Worm (Caenorhabditis elegans) whole organism, young adult: Measurements from ENCODE around the gene gcsh-1.

Source experiments
- F10E7.11 ChIP-seq: sonication (generic microtip); optimal IDR thresholded peaks from 2 replicates; lab custom pipeline; 2017; ENCODE audit warnings: mild to moderate bottlenecking, missing genetic modification characterization, moderate library complexity, missing compliant biosample characterization
- F22D6.2 ChIP-seq: sonication (generic microtip); optimal IDR thresholded peaks from 2 replicates; lab custom pipeline; 2016; ENCODE audit warnings: mild to moderate bottlenecking, missing genetic modification characterization, missing compliant biosample characterization
- F37B4.10 ChIP-seq: fragments of 200-800 bp; sonication (Bioruptor generic); IDR thresholded peaks from 2 replicates; pipeline ENCODE4 v1.3.6; 2022; ENCODE audit warnings: missing genetic modification characterization, missing compliant biosample characterization
- F39B2.1 ChIP-seq: fragments of 200-800 bp; sonication (Bioruptor generic); IDR thresholded peaks from 2 replicates; pipeline ENCODE4 v1.3.6; 2022; ENCODE audit warnings: missing genetic modification reagents, missing genetic modification characterization, missing compliant biosample characterization
- F55B11.4 ChIP-seq: sonication (generic microtip); optimal IDR thresholded peaks from 2 replicates; lab custom pipeline; 2016; ENCODE audit warnings: missing compliant biosample characterization, missing genetic modification characterization, borderline replicate concordance; ENCODE audit not compliant: insufficient read depth
- K12H6.12 ChIP-seq: fragments of 200-800 bp; sonication (Bioruptor generic); optimal IDR thresholded peaks from 2 replicates; lab custom pipeline; 2018; ENCODE audit warnings: mild to moderate bottlenecking, missing genetic modification characterization, missing compliant biosample characterization
- aptf-2 ChIP-seq: fragments of 200-800 bp; sonication (Bioruptor generic); conservative IDR thresholded peaks from 2 replicates; pipeline ENCODE4 v1.3.6; 2022; ENCODE audit warnings: missing genetic modification reagents, missing genetic modification characterization, missing compliant biosample characterization
- bed-2 ChIP-seq: fragments of 200-800 bp; sonication (Bioruptor generic); IDR thresholded peaks from 2 replicates; pipeline ENCODE4 v1.3.6; 2022; ENCODE audit warnings: missing genetic modification reagents, missing genetic modification characterization, missing compliant biosample characterization
- ccch-3 ChIP-seq: fragments of 200-800 bp; sonication (Bioruptor generic); optimal IDR thresholded peaks from 2 replicates; lab custom pipeline; 2018; ENCODE audit warnings: mild to moderate bottlenecking, missing genetic modification characterization, missing compliant biosample characterization
- dox-1 ChIP-seq: fragments of 200-800 bp; sonication (Bioruptor generic); IDR thresholded peaks from 2 replicates; pipeline ENCODE4 v1.3.6; 2022; ENCODE audit warnings: missing genetic modification reagents, missing genetic modification characterization, missing compliant biosample characterization
- dpff-1 ChIP-seq: sonication (generic microtip); optimal IDR thresholded peaks from 2 replicates; lab custom pipeline; 2017; ENCODE audit warnings: mild to moderate bottlenecking, missing genetic modification characterization, missing compliant biosample characterization
- ets-4 ChIP-seq: fragments of 200-800 bp; sonication (Bioruptor generic); optimal IDR thresholded peaks from 2 replicates; lab custom pipeline; 2018; ENCODE audit warnings: mild to moderate bottlenecking, missing genetic modification characterization, missing compliant biosample characterization
- fkh-3 ChIP-seq: sonication (generic microtip); optimal IDR thresholded peaks from 2 replicates; lab custom pipeline; 2016; ENCODE audit warnings: mild to moderate bottlenecking, missing genetic modification characterization, missing compliant biosample characterization
- gei-17 ChIP-seq: fragments of 200-800 bp; sonication (Bioruptor generic); optimal IDR thresholded peaks from 2 replicates; lab custom pipeline; 2018; ENCODE audit warnings: mild to moderate bottlenecking, missing genetic modification characterization, missing compliant biosample characterization
- him-1 ChIP-seq: sonication (generic microtip); optimal IDR thresholded peaks from 2 replicates; lab custom pipeline; 2016; ENCODE audit warnings: missing genotype, missing genetic modification reagents, missing genetic modification characterization, missing compliant biosample characterization
- lag-1 ChIP-seq: fragments of 200-800 bp; sonication (Bioruptor generic); IDR thresholded peaks from 2 replicates; pipeline ENCODE4 v1.3.6; 2022; ENCODE audit warnings: missing genetic modification reagents, missing genetic modification characterization, missing compliant biosample characterization
- let-607 ChIP-seq, 2 experiments: fragments of 200-800 bp in 1 of 2; sonication (Bioruptor generic) in 1 of 2; sonication (generic microtip) in 1 of 2; optimal IDR thresholded peaks; 2 replicates each; lab custom pipeline; 2016 to 2018; ENCODE audit warnings: mild to moderate bottlenecking in 2 of 2, missing compliant biosample characterization in 2 of 2, missing genetic modification characterization in 2 of 2, moderate library complexity in 2 of 2, missing genotype in 1 of 2
- lir-1 ChIP-seq: fragments of 200-800 bp; sonication (Bioruptor generic); conservative IDR thresholded peaks from 2 replicates; pipeline ENCODE4 v1.3.6; 2022; ENCODE audit warnings: missing genetic modification reagents, missing genetic modification characterization, missing compliant biosample characterization
- madf-10 ChIP-seq: sonication (generic microtip); optimal IDR thresholded peaks from 2 replicates; lab custom pipeline; 2016; ENCODE audit warnings: mild to moderate bottlenecking, missing genetic modification characterization, missing compliant biosample characterization
- madf-3 ChIP-seq: fragments of 200-800 bp; sonication (Bioruptor generic); IDR thresholded peaks from 2 replicates; pipeline ENCODE4 v1.3.6; 2022; ENCODE audit warnings: missing genetic modification reagents, missing genetic modification characterization, missing compliant biosample characterization
- nfya-1 ChIP-seq: sonication (generic microtip); optimal IDR thresholded peaks from 2 replicates; lab custom pipeline; 2017; ENCODE audit warnings: antibody characterized with exemption, missing compliant biosample characterization, missing genetic modification characterization, borderline replicate concordance; ENCODE audit not compliant: insufficient read depth
- nhr-179 ChIP-seq: sonication (generic microtip); optimal IDR thresholded peaks from 2 replicates; lab custom pipeline; 2016; ENCODE audit warnings: mild to moderate bottlenecking, missing genetic modification characterization, missing compliant biosample characterization
- nhr-80 ChIP-seq: sonication (generic microtip); optimal IDR thresholded peaks from 2 replicates; lab custom pipeline; 2016; ENCODE audit warnings: missing genetic modification characterization, missing compliant biosample characterization
- pha-4 ChIP-seq: fragments of 150-350 bp; sonication (generic microtip); optimal IDR thresholded peaks from 2 replicates; lab custom pipeline; 2014; ENCODE audit warnings: missing biosample characterization, missing genetic modification reagents, missing genetic modification characterization
- rec-8 ChIP-seq, 2 experiments: sonication (generic microtip); optimal IDR thresholded peaks; 2 replicates each; lab custom pipeline; 2016; ENCODE audit warnings: mild to moderate bottlenecking in 2 of 2, missing genetic modification characterization in 2 of 2, missing genetic modification reagents in 2 of 2, missing genotype in 2 of 2, missing biosample characterization in 1 of 2, missing compliant biosample characterization in 1 of 2, moderate library complexity in 1 of 2
- repo-1 ChIP-seq: sonication (generic microtip); optimal IDR thresholded peaks from 2 replicates; lab custom pipeline; 2017; ENCODE audit warnings: mild to moderate bottlenecking, missing genetic modification characterization, missing compliant biosample characterization
- snpc-4 ChIP-seq, 5 experiments: fragments of 150-350 bp in 1 of 5; sonication (generic microtip) in 4 of 5; optimal IDR thresholded peaks; 2 replicates each; lab custom pipeline; 2014 to 2018; ENCODE audit warnings: missing genetic modification characterization in 5 of 5, missing biosample characterization in 3 of 5, antibody characterized with exemption in 2 of 5, mild to moderate bottlenecking in 2 of 5, missing compliant biosample characterization in 2 of 5, missing genotype in 2 of 5, moderate library complexity in 2 of 5, missing genetic modification reagents in 1 of 5
- tbp1 ChIP-seq: fragments of 200-800 bp; sonication (Bioruptor generic); optimal IDR thresholded peaks from 2 replicates; lab custom pipeline; 2018; ENCODE audit warnings: mild to moderate bottlenecking, missing genetic modification characterization, missing compliant biosample characterization
- tlf-1 ChIP-seq: fragments of 200-800 bp; sonication (Bioruptor generic); optimal IDR thresholded peaks from 2 replicates; lab custom pipeline; 2018; ENCODE audit warnings: mild to moderate bottlenecking, missing genetic modification characterization, missing compliant biosample characterization
- unc-130 ChIP-seq: sonication (generic microtip); optimal IDR thresholded peaks from 2 replicates; lab custom pipeline; 2016; ENCODE audit warnings: missing genetic modification reagents, missing genetic modification characterization, missing compliant biosample characterization
- zfh-2 ChIP-seq: fragments of 200-800 bp; sonication (Bioruptor generic); conservative IDR thresholded peaks from 2 replicates; pipeline ENCODE4 v1.3.6; 2022; ENCODE audit warnings: missing genetic modification reagents, missing genetic modification characterization, missing compliant biosample characterization
- ztf-3 ChIP-seq: fragments of 200-800 bp; sonication (Bioruptor generic); optimal IDR thresholded peaks from 2 replicates; lab custom pipeline; 2018; ENCODE audit warnings: mild to moderate bottlenecking, missing genetic modification characterization, missing compliant biosample characterization
- ztf-6 ChIP-seq: fragments of 200-800 bp; sonication (Bioruptor generic); IDR thresholded peaks from 2 replicates; pipeline ENCODE4 v1.3.6; 2022; ENCODE audit warnings: missing genetic modification reagents, missing genetic modification characterization, missing compliant biosample characterization

The gcsh-1 gene

ce11 chrX:14517842-14518241, 3.0 kb upstream of the gcsh-1 start:
- TF ChIP-seq snpc-4 (GFP tag; optimal IDR thresholded peaks at IDR 0.05; lab: Kevin White, UChicago) (no peak), snpc-4 (tag; optimal IDR thresholded peaks at IDR 0.05; lab: Kevin White, UChicago) (peak in 2 of 4 experiments; percentile 41 to 66), zfh-2 (peak; percentile 60; the same call in 1 of the 2 replicates), tbp1 (no peak), F10E7.11 (tag; lab: Kevin White, UChicago) (no peak), nfya-1 (tag; lab: Kevin White, UChicago) (no peak), ztf-3 (GFP tag; lab: Kevin White, UChicago) (no peak), bed-2 (GFP tag; lab: Robert Waterston, UW) (no peak), let-607 (tag; optimal IDR thresholded peaks at IDR 0.05; lab: Kevin White, UChicago) (no peak)

ce11 chrX:14516560-14516959, 1.7 kb upstream of the gcsh-1 start, which contains the start of gene D1025.10:
Gene D1025.10 (plus strand): TSS chrX:14516860.
- TF ChIP-seq ets-4: no peak
- TF ChIP-seq nhr-80 (tag; lab: Kevin White, UChicago): peak; percentile 20

DNA sequence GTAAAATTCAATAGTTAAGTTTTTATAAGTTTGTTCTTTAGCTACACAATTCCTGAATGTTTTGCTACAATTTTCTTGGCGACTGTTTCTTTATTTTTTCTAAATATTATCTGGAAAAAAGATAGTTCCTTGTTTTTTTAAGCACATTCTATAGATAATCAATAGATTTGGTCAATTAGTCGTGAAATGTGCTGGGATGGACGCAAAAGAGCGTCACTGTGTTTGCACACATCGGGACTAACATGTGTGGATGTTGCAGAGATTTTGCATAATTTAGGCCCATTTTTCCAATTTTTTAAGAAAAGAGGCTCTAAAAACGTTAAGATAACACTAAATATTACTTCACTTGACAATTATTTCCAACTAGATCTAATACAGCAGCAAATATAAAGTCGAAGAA, 1.4 kb downstream of the gcsh-1 start:
- TF ChIP-seq K12H6.12 (no peak), gei-17 (GFP tag; lab: Kevin White, UChicago) (no peak), ccch-3 (GFP tag; lab: Kevin White, UChicago) (no peak), dox-1 (GFP tag; lab: Robert Waterston, UW) (no peak), dpff-1 (tag; lab: Kevin White, UChicago) (no peak), lag-1 (GFP tag; lab: Robert Waterston, UW) (no peak), ets-4 (no peak), F37B4.10 (no peak), ztf-6 (GFP tag; lab: Robert Waterston, UW) (no peak), zfh-2 (no peak), fkh-3 (tag; lab: Kevin White, UChicago) (no peak), snpc-4 (GFP tag; optimal IDR thresholded peaks at IDR 0.05; lab: Kevin White, UChicago) (no peak), snpc-4 (tag; optimal IDR thresholded peaks at IDR 0.05; lab: Kevin White, UChicago) (no peak), pha-4 (tag; lab: Kevin White, UChicago) (no peak), F39B2.1 (no peak), madf-3 (GFP tag; lab: Robert Waterston, UW) (no peak), madf-10 (tag; lab: Kevin White, UChicago) (no peak), repo-1 (tag; lab: Kevin White, UChicago) (no peak), rec-8 (tag; optimal IDR thresholded peaks at IDR 0.05; lab: Kevin White, UChicago) (no peak), F22D6.2 (no peak)
- TF ChIP-seq, all 124 proteins: peak for 0

DNA sequence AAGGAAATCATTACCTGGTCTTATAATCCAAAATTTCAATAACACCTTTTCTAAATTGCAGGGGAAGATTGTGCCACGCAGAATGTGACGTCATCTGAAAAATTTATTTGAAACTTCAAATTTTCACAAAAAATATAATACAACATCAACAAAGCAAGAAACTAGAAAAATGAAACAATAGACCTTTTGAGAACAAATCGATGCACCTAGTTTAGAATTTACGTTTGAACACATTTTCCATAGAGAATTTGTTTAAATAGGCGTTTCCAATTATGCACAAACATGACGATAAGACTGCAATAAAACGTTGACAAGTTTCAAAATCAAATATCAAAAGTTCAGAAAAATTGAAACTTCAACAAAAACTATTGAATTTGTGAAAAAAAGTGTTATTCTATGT, 2.1 kb downstream of the gcsh-1 start, which contains the start of gene fbxa-141:
Gene fbxa-141 (minus strand): TSS at position 101 of the 400 bp plus-strand sequence.
- TF ChIP-seq him-1 (tag; lab: Kevin White, UChicago): no peak
- no peak for TF ChIP-seq nhr-179 (tag; lab: Kevin White, UChicago)
- TF ChIP-seq rec-8 (tag; optimal IDR thresholded peaks at IDR 0.05; lab: Kevin White, UChicago): no peak
- no peak for TF ChIP-seq lir-1 (GFP tag; lab: Robert Waterston, UW)
- no peak for TF ChIP-seq F39B2.1

DNA sequence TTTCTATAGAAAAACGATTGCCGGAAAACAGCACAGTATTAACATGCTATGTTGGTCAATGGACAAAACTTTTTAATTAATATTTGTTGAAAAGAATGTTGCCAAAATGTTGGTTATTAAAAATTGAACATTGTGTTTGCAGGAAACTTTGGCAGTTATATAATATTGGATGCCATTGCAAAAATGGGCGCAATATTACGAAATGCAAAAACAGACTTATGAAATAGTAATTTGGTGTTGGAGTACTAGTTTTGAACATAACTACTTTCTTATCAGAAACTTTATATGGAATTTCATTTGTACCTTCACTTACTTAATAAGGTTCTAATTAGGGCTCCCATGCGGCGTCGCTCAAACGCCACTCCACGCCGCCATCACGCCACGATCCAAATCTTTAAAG, 4.5 kb downstream of the gcsh-1 start:
- no peak for TF ChIP-seq aptf-2 (GFP tag; lab: Robert Waterston, UW)
- no peak for TF ChIP-seq tlf-1 (GFP tag; lab: Kevin White, UChicago)
- TF ChIP-seq unc-130 (GFP tag; lab: Kevin White, UChicago): no peak
- TF ChIP-seq F55B11.4 (tag; lab: Kevin White, UChicago): no peak
